Fruit fly (Drosophila melanogaster) whole organism, embryonic: Measurements from ENCODE around the gene ens.

Experiments used
- Atf-2 ChIP-seq: fragments of 200-800 bp; sonication (Bioruptor generic); optimal IDR thresholded peaks from 2 replicates; lab custom pipeline; 2016; ENCODE audit warnings: missing biosample characterization, missing genetic modification characterization
- CG10209 ChIP-seq: fragments of 200-800 bp; sonication (Bioruptor generic); optimal IDR thresholded peaks from 3 replicates; lab custom pipeline; 2017; ENCODE audit warnings: missing biosample characterization, mild to moderate bottlenecking, missing genetic modification characterization, missing genetic modification reagents
- CG13296 ChIP-seq: fragments of 200-800 bp; sonication (Bioruptor generic); optimal IDR thresholded peaks from 3 replicates; lab custom pipeline; 2018; ENCODE audit warnings: missing biosample characterization, mild to moderate bottlenecking, missing genetic modification characterization
- CG13424 ChIP-seq: fragments of 200-800 bp; sonication (Bioruptor generic); optimal IDR thresholded peaks from 2 replicates; lab custom pipeline; 2019; ENCODE audit warnings: missing biosample characterization, mild to moderate bottlenecking, missing genetic modification characterization, moderate library complexity
- CG13894 ChIP-seq: fragments of 200-800 bp; sonication (Bioruptor generic); optimal IDR thresholded peaks from 3 replicates; lab custom pipeline; 2018; ENCODE audit warnings: missing biosample characterization, mild to moderate bottlenecking, missing genetic modification characterization, moderate library complexity
- CG15269 ChIP-seq: fragments of 200-800 bp; sonication (Bioruptor generic); optimal IDR thresholded peaks from 2 replicates; lab custom pipeline; 2018; ENCODE audit warnings: missing biosample characterization, mild to moderate bottlenecking, missing genetic modification characterization, moderate library complexity
- CG18262 ChIP-seq: fragments of 200-800 bp; optimal IDR thresholded peaks from 3 replicates; lab custom pipeline; 2019; ENCODE audit warnings: missing biosample characterization, mild to moderate bottlenecking, missing genetic modification characterization, moderate library complexity
- CG2199 ChIP-seq: fragments of 200-800 bp; sonication (Bioruptor generic); IDR thresholded peaks from 3 replicates; pipeline ENCODE4 v1.3.6; 2022; ENCODE audit warnings: missing biosample characterization, missing genetic modification characterization
- CG30431 ChIP-seq: fragments of 200-800 bp; sonication (Bioruptor generic); optimal IDR thresholded peaks from 2 replicates; lab custom pipeline; 2017; ENCODE audit warnings: missing biosample characterization, missing genetic modification characterization
- CG32532 ChIP-seq: fragments of 200-800 bp; sonication (Bioruptor generic); IDR thresholded peaks from 2 replicates; pipeline ENCODE4 v1.3.6; 2022; ENCODE audit warnings: missing biosample characterization, missing genetic modification characterization
- CG33557 ChIP-seq: fragments of 200-800 bp; sonication (Bioruptor generic); optimal IDR thresholded peaks from 2 replicates; lab custom pipeline; 2019; ENCODE audit warnings: missing biosample characterization, mild to moderate bottlenecking, missing genetic modification characterization, moderate library complexity
- CG6175 ChIP-seq: fragments of 200-800 bp; sonication (Bioruptor generic); IDR thresholded peaks from 3 replicates; pipeline ENCODE4 v1.3.6; 2022; ENCODE audit warnings: missing biosample characterization, missing genetic modification characterization
- CG6689 ChIP-seq: fragments of 200-800 bp; sonication (Bioruptor generic); IDR thresholded peaks from 2 replicates; pipeline ENCODE4 v1.3.6; 2022; ENCODE audit warnings: missing biosample characterization, missing genetic modification characterization
- CG8089 ChIP-seq: fragments of 200-800 bp; sonication (Bioruptor generic); optimal IDR thresholded peaks from 3 replicates; lab custom pipeline; 2016; ENCODE audit warnings: missing biosample characterization, missing genetic modification characterization
- CG8281 ChIP-seq: fragments of 200-800 bp; sonication (Bioruptor generic); optimal IDR thresholded peaks from 2 replicates; lab custom pipeline; 2018; ENCODE audit warnings: missing biosample characterization, mild to moderate bottlenecking, missing genetic modification characterization, moderate library complexity
- CG9876 ChIP-seq: fragments of 200-800 bp; sonication (Bioruptor generic); optimal IDR thresholded peaks from 2 replicates; lab custom pipeline; 2016; ENCODE audit warnings: missing biosample characterization, missing genetic modification characterization
- E2f1 ChIP-seq: fragments of 200-800 bp; sonication (Bioruptor generic); IDR thresholded peaks from 2 replicates; pipeline ENCODE4 v1.3.6; 2022; ENCODE audit warnings: missing biosample characterization, missing genetic modification characterization
- Ets65A ChIP-seq: fragments of 200-800 bp; sonication (Bioruptor generic); peaks from one replicate; lab custom pipeline; 2016; ENCODE audit warnings: missing biosample characterization, missing genetic modification characterization
- Hey ChIP-seq: fragments of 200-800 bp; sonication (Bioruptor generic); optimal IDR thresholded peaks from 3 replicates; lab custom pipeline; 2018; ENCODE audit warnings: missing biosample characterization, mild to moderate bottlenecking, missing genetic modification characterization
- Hr39 ChIP-seq: fragments of >200 bp; optimal IDR thresholded peaks from 2 replicates; lab custom pipeline; 2017
- Max ChIP-seq: fragments of 200-800 bp; sonication (Bioruptor generic); optimal IDR thresholded peaks from 2 replicates; lab custom pipeline; 2016; ENCODE audit warnings: missing biosample characterization, mild to moderate bottlenecking, missing genetic modification characterization
- Med ChIP-seq: fragments of 200-800 bp; sonication (Bioruptor generic); peaks from one replicate; lab custom pipeline; 2016; ENCODE audit warnings: missing biosample characterization, missing genetic modification characterization, mild to moderate bottlenecking, inconsistent platforms, moderate library complexity
- Meics ChIP-seq: fragments of 200-800 bp; sonication (Bioruptor generic); optimal IDR thresholded peaks from 2 replicates; lab custom pipeline; 2017; ENCODE audit warnings: missing biosample characterization, mild to moderate bottlenecking, missing genetic modification characterization
- Sry-β ChIP-seq: fragments of 200-800 bp; sonication (Bioruptor generic); optimal IDR thresholded peaks from 2 replicates; lab custom pipeline; 2018; ENCODE audit warnings: missing biosample characterization, mild to moderate bottlenecking, missing genetic modification characterization, moderate library complexity
- Vsx1 ChIP-seq: fragments of 200-800 bp; sonication (Bioruptor generic); optimal IDR thresholded peaks from 2 replicates; lab custom pipeline; 2017; ENCODE audit warnings: missing biosample characterization, mild to moderate bottlenecking, missing genetic modification characterization, missing genetic modification reagents
- Xrp1 ChIP-seq: fragments of 200-800 bp; sonication (Bioruptor generic); IDR thresholded peaks from 2 replicates; pipeline ENCODE4 v1.3.6; 2022; ENCODE audit warnings: missing biosample characterization, missing genetic modification characterization
- ac ChIP-seq: fragments of 200-800 bp; sonication (Bioruptor generic); optimal IDR thresholded peaks from 3 replicates; lab custom pipeline; 2017; ENCODE audit warnings: missing biosample characterization, mild to moderate bottlenecking, missing genetic modification characterization
- bab2 ChIP-seq: fragments of 200-800 bp; sonication (Bioruptor generic); optimal IDR thresholded peaks from 2 replicates; lab custom pipeline; 2016; ENCODE audit warnings: missing biosample characterization, missing genetic modification characterization
- bsh ChIP-seq, 2 experiments: fragments of 200-800 bp; sonication (Bioruptor generic); optimal IDR thresholded peaks; 2 replicates each; lab custom pipeline; 2017 to 2018; ENCODE audit warnings: mild to moderate bottlenecking in 2 of 2, missing biosample characterization in 2 of 2, missing genetic modification characterization in 2 of 2, moderate library complexity in 1 of 2
- cg ChIP-seq: fragments of 200-800 bp; sonication (Bioruptor generic); optimal IDR thresholded peaks from 3 replicates; lab custom pipeline; 2019; ENCODE audit warnings: missing biosample characterization, mild to moderate bottlenecking, missing genetic modification characterization, moderate library complexity
- chm ChIP-seq: fragments of 200-800 bp; sonication (Bioruptor generic); IDR thresholded peaks from 2 replicates; pipeline ENCODE4 v1.3.6; 2022; ENCODE audit warnings: missing biosample characterization, missing genetic modification characterization
- crol ChIP-seq: fragments of 200-800 bp; sonication (Bioruptor generic); IDR thresholded peaks from 2 replicates; pipeline ENCODE4 v1.3.6; 2022; ENCODE audit warnings: missing biosample characterization, missing genetic modification characterization
- cwo ChIP-seq: fragments of 200-800 bp; sonication (Bioruptor generic); optimal IDR thresholded peaks from 3 replicates; lab custom pipeline; 2017; ENCODE audit warnings: missing biosample characterization, missing genetic modification characterization, mild to moderate bottlenecking, moderate library complexity, missing genetic modification reagents
- dimm ChIP-seq: fragments of 200-800 bp; sonication (Bioruptor generic); IDR thresholded peaks from 2 replicates; pipeline ENCODE4 v1.3.6; 2022; ENCODE audit warnings: missing biosample characterization, missing genetic modification characterization
- dmrt11E ChIP-seq: fragments of 200-800 bp; sonication (Bioruptor generic); optimal IDR thresholded peaks from 3 replicates; lab custom pipeline; 2018; ENCODE audit warnings: missing biosample characterization, mild to moderate bottlenecking, missing genetic modification characterization, moderate library complexity
- dmrt99B ChIP-seq: fragments of 200-800 bp; sonication (Bioruptor generic); optimal IDR thresholded peaks from 2 replicates; lab custom pipeline; 2018; ENCODE audit warnings: missing biosample characterization, mild to moderate bottlenecking, missing genetic modification characterization, moderate library complexity
- gem ChIP-seq: fragments of 200-800 bp; sonication (Bioruptor generic); optimal IDR thresholded peaks from 2 replicates; lab custom pipeline; 2019; ENCODE audit warnings: missing biosample characterization, mild to moderate bottlenecking, missing genetic modification characterization, moderate library complexity
- grau ChIP-seq: fragments of 200-800 bp; optimal IDR thresholded peaks from 3 replicates; lab custom pipeline; 2019; ENCODE audit warnings: missing biosample characterization, mild to moderate bottlenecking, missing genetic modification characterization, moderate library complexity
- grn ChIP-seq: fragments of 200-800 bp; sonication (Bioruptor generic); optimal IDR thresholded peaks from 3 replicates; lab custom pipeline; 2017; ENCODE audit warnings: missing biosample characterization, missing genetic modification characterization
- gt ChIP-seq: fragments of 200-800 bp; sonication (Bioruptor generic); IDR thresholded peaks from 2 replicates; pipeline ENCODE4 v1.3.6; 2022; ENCODE audit warnings: missing biosample characterization, missing genetic modification characterization
- jigr1 ChIP-seq: fragments of 200-800 bp; sonication (Bioruptor generic); IDR thresholded peaks from 3 replicates; pipeline ENCODE4 v1.3.6; 2022; ENCODE audit warnings: missing biosample characterization, missing genetic modification characterization
- klu ChIP-seq: fragments of 200-800 bp; sonication (Bioruptor generic); IDR thresholded peaks from 2 replicates; pipeline ENCODE4 v1.3.6; 2022; ENCODE audit warnings: missing biosample characterization, missing genetic modification characterization
- otp ChIP-seq: fragments of 200-800 bp; sonication (Bioruptor generic); IDR thresholded peaks from 3 replicates; pipeline ENCODE4, ENCODE4 v1.3.6; 2022; ENCODE audit warnings: missing biosample characterization, missing genetic modification characterization
- pfk ChIP-seq: fragments of 200-800 bp; sonication (Bioruptor generic); optimal IDR thresholded peaks from 2 replicates; lab custom pipeline; 2018; ENCODE audit warnings: missing biosample characterization, mild to moderate bottlenecking, missing genetic modification characterization, moderate library complexity
- phol ChIP-seq: fragments of 200-800 bp; sonication (Bioruptor generic); optimal IDR thresholded peaks from 3 replicates; lab custom pipeline; 2018; ENCODE audit warnings: missing biosample characterization, mild to moderate bottlenecking, missing genetic modification characterization, moderate library complexity
- pros ChIP-seq: fragments of 200-800 bp; sonication (Bioruptor generic); optimal IDR thresholded peaks from 3 replicates; lab custom pipeline; 2019; ENCODE audit warnings: missing biosample characterization, mild to moderate bottlenecking, missing genetic modification characterization, moderate library complexity
- sqz ChIP-seq: fragments of 200-800 bp; sonication (Bioruptor generic); optimal IDR thresholded peaks from 3 replicates; lab custom pipeline; 2018; ENCODE audit warnings: missing biosample characterization, mild to moderate bottlenecking, missing genetic modification characterization
- stwl ChIP-seq: fragments of 200-800 bp; sonication (Bioruptor generic); optimal IDR thresholded peaks from 3 replicates; lab custom pipeline; 2018; ENCODE audit warnings: missing biosample characterization, mild to moderate bottlenecking, missing genetic modification characterization, moderate library complexity
- tap ChIP-seq: fragments of 200-800 bp; optimal IDR thresholded peaks from 3 replicates; lab custom pipeline; 2019; ENCODE audit warnings: missing biosample characterization, mild to moderate bottlenecking, missing genetic modification characterization, moderate library complexity
- vvl ChIP-seq: fragments of 200-800 bp; sonication (Bioruptor generic); IDR thresholded peaks from 2 replicates; pipeline ENCODE4 v1.3.6; 2022; ENCODE audit warnings: missing biosample characterization, missing genetic modification characterization

ens gene

DNA sequence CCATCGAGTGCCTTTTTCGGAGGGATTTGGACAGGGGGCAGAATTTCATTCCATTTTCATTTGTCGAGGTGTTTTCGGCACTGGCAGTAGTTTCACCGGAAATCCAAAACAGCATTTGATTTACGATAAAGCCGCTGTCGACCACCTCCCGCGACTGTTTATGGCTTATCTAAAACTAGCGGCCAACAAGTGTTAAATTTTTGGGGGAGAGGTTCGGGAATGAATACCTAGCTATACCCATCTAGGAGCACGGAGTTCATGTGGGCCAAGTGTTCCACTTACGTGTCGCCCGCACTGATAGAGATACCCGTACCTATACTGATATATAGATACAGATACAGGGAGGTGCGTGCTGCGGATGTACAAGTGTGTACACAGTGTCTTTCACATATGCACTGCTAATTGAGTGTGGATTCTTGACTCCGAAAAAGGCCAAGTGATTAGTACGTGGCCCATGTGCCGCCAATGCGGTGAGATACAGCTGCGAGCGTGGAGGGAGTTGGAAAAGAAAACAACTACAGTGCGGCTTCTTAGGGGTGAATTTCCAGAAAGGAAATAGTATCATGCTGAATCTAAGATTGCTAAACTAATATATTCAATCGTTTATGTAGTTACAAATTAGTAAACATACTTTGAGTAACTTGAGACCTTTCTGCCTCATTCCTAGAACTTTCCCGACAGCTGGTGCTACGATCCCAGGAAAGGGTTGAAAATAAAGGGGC is 14.6 kb downstream of the ens start (continued):
- peak in 1 of 2 experiments; percentile 3 for TF ChIP-seq bsh (GFP tag; optimal IDR thresholded peaks at IDR 0.05; lab: Kevin White, UChicago)
- no peak for TF ChIP-seq CG13296 (GFP tag; lab: Kevin White, UChicago)
- 0 out of 3 replicates have a peak, but pooled peaks have one; percentile 49 for TF ChIP-seq CG2199 (GFP tag; lab: Robert Waterston, UW)
- TF ChIP-seq ac = no peak
- peak; percentile 5 for TF ChIP-seq dmrt99B (tag; lab: Kevin White, UChicago)
- TF ChIP-seq vvl (GFP tag; lab: Robert Waterston, UW) = peak; percentile 39
- TF ChIP-seq CG8089 (GFP tag; lab: Kevin White, UChicago) = no peak
- no peak for TF ChIP-seq CG8281 (tag; lab: Kevin White, UChicago)
- TF ChIP-seq CG6175 = no peak
- no peak for TF ChIP-seq klu (GFP tag; lab: Robert Waterston, UW)
- TF ChIP-seq sqz = no peak
- TF ChIP-seq otp (GFP tag; lab: Robert Waterston, UW) = peak; percentile 50; the same call in 1 of the 3 replicates
- TF ChIP-seq CG30431 (GFP tag; lab: Kevin White, UChicago) = no peak
- TF ChIP-seq crol (GFP tag; lab: Robert Waterston, UW) = 0 out of 2 replicates have a peak, but pooled peaks have one; percentile 12
- TF ChIP-seq chm (GFP tag; lab: Robert Waterston, UW) = 0 out of 2 replicates have a peak, but pooled peaks have one; percentile 9
- TF ChIP-seq dmrt11E (tag; lab: Kevin White, UChicago) = no peak
- no peak for TF ChIP-seq jigr1 (GFP tag; lab: Robert Waterston, UW)
- TF ChIP-seq grau (tag; lab: Kevin White, UChicago) = peak; percentile 82
- TF ChIP-seq Med (GFP tag; lab: Kevin White, UChicago) = peak; percentile 38
- peak; percentile 32 for TF ChIP-seq Ets65A (GFP tag; lab: Kevin White, UChicago)
- no peak for TF ChIP-seq Max (GFP tag; lab: Kevin White, UChicago)
- peak; percentile 77 for TF ChIP-seq Hey (tag; lab: Kevin White, UChicago)
- peak; percentile 67 for TF ChIP-seq Vsx1 (GFP tag; lab: Kevin White, UChicago)
- TF ChIP-seq Sry-β = peak; percentile 3
- no peak for TF ChIP-seq Atf-2 (GFP tag; lab: Kevin White, UChicago)
- no peak for TF ChIP-seq CG10209 (GFP tag; lab: Kevin White, UChicago)
- TF ChIP-seq stwl (tag; lab: Kevin White, UChicago) = peak; percentile 39
- peak; percentile 17 for TF ChIP-seq gem (tag; lab: Kevin White, UChicago)
- TF ChIP-seq CG33557 (GFP tag; lab: Kevin White, UChicago) = no peak
- TF ChIP-seq Xrp1 (GFP tag; lab: Robert Waterston, UW) = no peak
- no peak for TF ChIP-seq CG13424 (tag; lab: Kevin White, UChicago)
- no peak for TF ChIP-seq Hr39 (lab: Kevin White, UChicago)
- TF ChIP-seq CG32532 = no peak
- TF ChIP-seq gt (GFP tag; lab: Robert Waterston, UW) = no peak
- no peak for TF ChIP-seq cwo
- TF ChIP-seq CG9876 (GFP tag; lab: Kevin White, UChicago) = no peak
- TF ChIP-seq dimm (GFP tag; lab: Robert Waterston, UW) = no peak
- peak; percentile 11 for TF ChIP-seq bab2
- no peak for TF ChIP-seq CG13894 (tag; lab: Kevin White, UChicago)
- TF ChIP-seq cg (GFP tag; lab: Kevin White, UChicago) = peak; percentile 38
- peak; percentile 88 for TF ChIP-seq grn (GFP tag; lab: Kevin White, UChicago)
- TF ChIP-seq E2f1 (GFP tag; lab: Robert Waterston, UW) = no peak
- TF ChIP-seq pros = peak; percentile 39
- TF ChIP-seq CG18262 = peak; percentile 27
- TF ChIP-seq pfk (GFP tag; lab: Kevin White, UChicago) = peak; percentile 24
- TF ChIP-seq Meics (GFP tag; lab: Kevin White, UChicago) = no peak
- TF ChIP-seq tap = no peak
- 0 out of 2 replicates have a peak, but pooled peaks have one; percentile 11 for TF ChIP-seq CG6689 (GFP tag; lab: Robert Waterston, UW)
- peak; percentile 21 for TF ChIP-seq phol
- TF ChIP-seq CG15269 (tag; lab: Kevin White, UChicago) = no peak
